Worm (Caenorhabditis elegans): ENCODE data around the gene gln-3.

DNA sequence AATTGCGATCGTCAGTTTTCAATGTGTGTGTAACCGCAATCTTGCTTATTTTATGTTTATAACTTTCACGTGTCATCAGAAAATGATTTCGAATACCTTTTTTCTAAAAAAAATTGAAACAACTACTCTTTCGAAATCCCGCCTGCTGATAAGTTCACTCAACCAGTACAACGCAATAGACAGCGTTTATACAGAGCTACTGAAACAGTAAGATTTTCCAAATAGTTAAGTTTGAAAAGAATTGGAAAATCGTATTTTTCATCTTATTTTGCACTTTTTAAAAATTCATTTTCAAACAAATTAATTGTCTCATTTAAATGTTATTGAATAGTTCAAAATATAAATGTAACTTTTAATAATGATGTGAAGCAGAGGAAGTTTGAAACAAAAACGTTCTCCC, 31.7 kb downstream of the gln-3 start:
- TF ChIP-seq nhr-28 (tag; optimal IDR thresholded peaks at IDR 0.05) (no peak), vab-15 (tag; optimal IDR thresholded peaks at IDR 0.05) (no peak), pag-3 (tag; optimal IDR thresholded peaks at IDR 0.05; ENCODE audit: borderline replicate concordance, insufficient read depth) (no peak), ceh-90 (tag; optimal IDR thresholded peaks at IDR 0.05) (no peak), nhr-84 (tag; optimal IDR thresholded peaks at IDR 0.05) (no peak), aha-1 (tag; optimal IDR thresholded peaks at IDR 0.05) (no peak), ces-1 (GFP tag; optimal IDR thresholded peaks at IDR 0.05) (no peak), nhr-85 (tag) (no peak), hpl-2 (GFP tag; optimal IDR thresholded peaks at IDR 0.05) (no peak), unc-130 (tag; optimal IDR thresholded peaks at IDR 0.05) (no peak), fkh-8 (tag; optimal IDR thresholded peaks at IDR 0.05) (no peak), efl-1 (optimal IDR thresholded peaks at IDR 0.05) (no peak), efl-1 (GFP tag; optimal IDR thresholded peaks at IDR 0.05 in 1 of 2) (no peak)
